Fruit fly (Drosophila melanogaster): ENCODE results near the gene CG15533.

Gene CG15533

dm6 chr3R:30459066-30459935 lies 30.7 kb downstream of the CG15533 start, which contains the start of the genes CG2224 and CDase:
TSS of gene CG2224 (minus strand) at chr3R:30459300.
TSS of gene CDase (plus strand) at chr3R:30459521.
- no peak for TF ChIP-seq CG8478 (optimal IDR thresholded peaks at IDR 0.05)
- TF ChIP-seq CTCF (optimal IDR thresholded peaks at IDR 0.05) = peak; percentile 7 to 14

- TF ChIP-seq CG8478 (optimal IDR thresholded peaks at IDR 0.05) (no peak), CTCF (optimal IDR thresholded peaks at IDR 0.05) (no peak)
These were observed 31.6 kb downstream of the CG15533 start for dm6 chr3R:30460187-30460586.

dm6 chr3R:30461608-30462243 lies 33.1 kb downstream of the CG15533 start:
- TF ChIP-seq CTCF (optimal IDR thresholded peaks at IDR 0.05) (no peak), CG8478 (optimal IDR thresholded peaks at IDR 0.05) (no peak)

dm6 chr3R:30464244-30464643 lies 35.6 kb downstream of the CG15533 start:
- TF ChIP-seq CG8478 (optimal IDR thresholded peaks at IDR 0.05) (no peak), CTCF (optimal IDR thresholded peaks at IDR 0.05) (no peak)

- no peak for TF ChIP-seq CTCF (optimal IDR thresholded peaks at IDR 0.05)
These were observed 37.3 kb downstream of the CG15533 start, which contains the start of gene PH4alphaEFB for dm6 chr3R:30465775-30466494. TSS of gene PH4alphaEFB (plus strand) at chr3R:30466050.

dm6 chr3R:30466515-30466914 lies 37.9 kb downstream of the CG15533 start:
- TF ChIP-seq CTCF (optimal IDR thresholded peaks at IDR 0.05) (no peak), CG8478 (optimal IDR thresholded peaks at IDR 0.05) (no peak)

- TF ChIP-seq CTCF (optimal IDR thresholded peaks at IDR 0.05) = peak; percentile 21 to 58
- no peak for TF ChIP-seq CG8478 (optimal IDR thresholded peaks at IDR 0.05)
These were observed 38.4 kb downstream of the CG15533 start for dm6 chr3R:30467062-30467461.

- no peak for TF ChIP-seq CG8478 (optimal IDR thresholded peaks at IDR 0.05)
- TF ChIP-seq CTCF (optimal IDR thresholded peaks at IDR 0.05) = no peak
These were observed 42.1 kb downstream of the CG15533 start for dm6 chr3R:30470690-30471089.

- TF ChIP-seq CTCF (optimal IDR thresholded peaks at IDR 0.05) = no peak
- no peak for TF ChIP-seq CG8478 (optimal IDR thresholded peaks at IDR 0.05)
These were observed 43.7 kb downstream of the CG15533 start for dm6 chr3R:30472331-30472730.

- TF ChIP-seq CTCF (optimal IDR thresholded peaks at IDR 0.05) = no peak
- TF ChIP-seq CG8478 (optimal IDR thresholded peaks at IDR 0.05) = no peak
These were observed 46.1 kb downstream of the CG15533 start for dm6 chr3R:30474667-30475213.

dm6 chr3R:30475910-30476309 lies 47.3 kb downstream of the CG15533 start:
- TF ChIP-seq CG8478 (optimal IDR thresholded peaks at IDR 0.05) = no peak
- no peak for TF ChIP-seq CTCF (optimal IDR thresholded peaks at IDR 0.05)

- TF ChIP-seq CTCF (optimal IDR thresholded peaks at IDR 0.05) (no peak), CG8478 (optimal IDR thresholded peaks at IDR 0.05) (no peak)
These were observed 47.7 kb downstream of the CG15533 start, which contains the start of gene spdo for dm6 chr3R:30476367-30476766. TSS of gene spdo (plus strand) at chr3R:30476684.
